Fruit fly (Drosophila melanogaster): Measurements from ENCODE around the gene CG15814.

- TF ChIP-seq CG7101 (tag; optimal IDR thresholded peaks at IDR 0.05) (no peak), toe (GFP tag; optimal IDR thresholded peaks at IDR 0.05) (no peak), tj (GFP tag; optimal IDR thresholded peaks at IDR 0.05) (no peak), ovo (GFP tag; optimal IDR thresholded peaks at IDR 0.05) (no peak), pad (GFP tag; optimal IDR thresholded peaks at IDR 0.05) (no peak), CG14711 (tag; optimal IDR thresholded peaks at IDR 0.05) (no peak), CG12768 (GFP tag; optimal IDR thresholded peaks at IDR 0.05) (no peak)
Observed at dm6 chrX:17814783-17815182, 35.4 kb downstream of the CG15814 start.
